Worm (Caenorhabditis elegans) whole organism, L4 larva: ENCODE data around the gene col-157.

Experiments used
- ceh-44 ChIP-seq: fragments of 200-800 bp; sonication (Bioruptor generic); IDR thresholded peaks from 2 replicates; pipeline ENCODE4 v1.3.6; 2022; ENCODE audit warnings: missing genetic modification reagents, missing genetic modification characterization, missing compliant biosample characterization
- ceh-82 ChIP-seq: sonication (generic microtip); optimal IDR thresholded peaks from 2 replicates; lab custom pipeline; 2017; ENCODE audit warnings: missing biosample characterization, missing genetic modification characterization
- ces-1 ChIP-seq: fragments of 150-350 bp; sonication (generic microtip); optimal IDR thresholded peaks from 4 replicates; lab custom pipeline; 2014; ENCODE audit warnings: missing biosample characterization, missing genetic modification reagents, missing genetic modification characterization
- fkh-10 ChIP-seq: fragments of 150-350 bp; optimal IDR thresholded peaks from 2 replicates; lab custom pipeline; 2014; ENCODE audit warnings: missing biosample characterization, missing genetic modification reagents, missing genetic modification characterization
- lin-29 ChIP-seq: fragments of 200-800 bp; sonication (Bioruptor generic); IDR thresholded peaks from 2 replicates; pipeline ENCODE4 v1.3.6; 2022; ENCODE audit warnings: missing genetic modification reagents, missing genetic modification characterization, missing compliant biosample characterization
- lin-39 ChIP-seq: fragments of 150-350 bp; optimal IDR thresholded peaks from 2 replicates; lab custom pipeline; 2014; ENCODE audit warnings: missing biosample characterization, missing genetic modification reagents, missing genetic modification characterization
- madf-5 ChIP-seq, 2 experiments: fragments of 200-800 bp; sonication (Bioruptor generic); IDR thresholded peaks; 2 replicates each; pipeline ENCODE4 v1.3.6; 2022; ENCODE audit warnings: missing compliant biosample characterization in 2 of 2, missing genetic modification characterization in 2 of 2
- mdl-1 ChIP-seq, 2 experiments: fragments of 150-350 bp in 1 of 2; sonication (generic microtip) in 1 of 2; optimal IDR thresholded peaks; 2 replicates each; lab custom pipeline; 2014 to 2017; ENCODE audit warnings: missing biosample characterization in 2 of 2, missing genetic modification characterization in 2 of 2
- nhr-25 ChIP-seq: sonication (generic microtip); optimal IDR thresholded peaks from 2 replicates; lab custom pipeline; 2017; ENCODE audit warnings: missing genetic modification characterization, mild to moderate bottlenecking, missing compliant biosample characterization, antibody characterized with exemption, moderate library complexity, borderline replicate concordance; ENCODE audit not compliant: insufficient read depth
- saeg-2 ChIP-seq: fragments of 200-800 bp; sonication (Bioruptor generic); IDR thresholded peaks from 2 replicates; pipeline ENCODE4 v1.3.6; 2022; ENCODE audit warnings: missing genetic modification reagents, missing genetic modification characterization, missing compliant biosample characterization
- snpc-4 ChIP-seq: fragments of 150-350 bp; optimal IDR thresholded peaks from 2 replicates; lab custom pipeline; 2014; ENCODE audit warnings: missing biosample characterization, missing genetic modification characterization
- zag-1 ChIP-seq: fragments of 150-350 bp; optimal IDR thresholded peaks from 2 replicates; lab custom pipeline; 2014; ENCODE audit warnings: missing biosample characterization, missing genetic modification characterization
- ztf-11 ChIP-seq: fragments of 150-350 bp; optimal IDR thresholded peaks from 2 replicates; lab custom pipeline; 2014; ENCODE audit warnings: missing biosample characterization, missing genetic modification characterization

DNA sequence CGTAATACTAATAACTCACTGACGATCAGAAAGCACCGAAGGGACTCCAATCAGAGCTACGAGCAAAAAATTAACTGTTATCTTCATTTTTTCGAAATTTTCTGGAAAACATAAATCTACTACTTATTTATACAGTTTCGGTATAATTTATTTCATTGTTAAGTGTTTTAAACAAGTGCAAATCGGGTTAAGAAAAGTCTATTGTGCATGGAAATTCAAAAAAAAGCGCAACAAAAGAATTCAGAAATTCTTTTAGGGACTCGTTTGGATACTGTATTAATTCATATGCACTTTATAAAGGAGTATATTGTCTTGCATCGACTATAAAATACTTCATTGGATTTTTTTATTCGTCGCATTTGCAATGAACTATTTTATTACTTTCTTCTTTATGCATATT is 11.6 kb upstream of the col-157 start, which contains the start of the genes nas-20 and nas-21:
- TF ChIP-seq snpc-4 (tag; lab: Kevin White, UChicago) (no peak), fkh-10 (GFP tag; lab: Kevin White, UChicago) (no peak), ces-1 (GFP tag; lab: Kevin White, UChicago) (no peak), saeg-2 (GFP tag; lab: Robert Waterston, UW) (no peak), lin-39 (tag; lab: Kevin White, UChicago) (no peak), nhr-25 (no peak), madf-5 (GFP tag; IDR thresholded peaks at IDR 0.05; lab: Robert Waterston, UW) (no peak), ceh-82 (tag; lab: Kevin White, UChicago) (no peak), ztf-11 (tag; lab: Kevin White, UChicago) (no peak), zag-1 (tag; lab: Kevin White, UChicago) (no peak), ceh-44 (GFP tag; lab: Robert Waterston, UW) (no peak), mdl-1 (tag; optimal IDR thresholded peaks at IDR 0.05; lab: Kevin White, UChicago) (no peak), lin-29 (GFP tag; lab: Robert Waterston, UW) (no peak)
